Fruit fly (Drosophila melanogaster) whole organism, embryonic: ENCODE results near the gene CG17855.

ENCODE experiments used
- Bteb2 ChIP-seq: fragments of 200-800 bp; sonication (Bioruptor generic); optimal IDR thresholded peaks from 2 replicates; lab custom pipeline; 2016; ENCODE audit warnings: missing biosample characterization, missing genetic modification characterization
- C15 ChIP-seq: fragments of 200-800 bp; sonication (Bioruptor generic); IDR thresholded peaks from 3 replicates; pipeline ENCODE4 v1.3.6; 2022; ENCODE audit warnings: missing biosample characterization, missing genetic modification characterization
- CG10147 ChIP-seq: fragments of 200-800 bp; sonication (Bioruptor generic); optimal IDR thresholded peaks from 2 replicates; lab custom pipeline; 2019; ENCODE audit warnings: missing biosample characterization, mild to moderate bottlenecking, missing genetic modification characterization, moderate library complexity
- CG12219 ChIP-seq: fragments of 200-800 bp; sonication (Bioruptor generic); optimal IDR thresholded peaks from 3 replicates; lab custom pipeline; 2018; ENCODE audit warnings: missing biosample characterization, mild to moderate bottlenecking, missing genetic modification characterization
- CG13775 ChIP-seq: fragments of 200-800 bp; sonication (Bioruptor generic); optimal IDR thresholded peaks from 3 replicates; lab custom pipeline; 2017; ENCODE audit warnings: missing biosample characterization, mild to moderate bottlenecking, missing genetic modification characterization
- CG13894 ChIP-seq: fragments of 200-800 bp; sonication (Bioruptor generic); optimal IDR thresholded peaks from 3 replicates; lab custom pipeline; 2018; ENCODE audit warnings: missing biosample characterization, mild to moderate bottlenecking, missing genetic modification characterization, moderate library complexity
- CG14860 ChIP-seq: fragments of 200-800 bp; sonication (Bioruptor generic); IDR thresholded peaks from 3 replicates; pipeline ENCODE4 v1.3.6; 2022; ENCODE audit warnings: missing biosample characterization, missing genetic modification characterization; ENCODE audit not compliant: partially characterized antibody
- CG17328 ChIP-seq: fragments of 200-800 bp; sonication (Bioruptor generic); IDR thresholded peaks from 2 replicates; pipeline ENCODE4 v1.3.6; 2022; ENCODE audit warnings: missing biosample characterization, missing genetic modification characterization
- CG17385 ChIP-seq: fragments of 200-800 bp; sonication (Bioruptor generic); optimal IDR thresholded peaks from 3 replicates; lab custom pipeline; 2018; ENCODE audit warnings: missing biosample characterization, mild to moderate bottlenecking, missing genetic modification characterization
- CG17912 ChIP-seq: fragments of 200-800 bp; sonication (Bioruptor generic); optimal IDR thresholded peaks from 2 replicates; lab custom pipeline; 2018; ENCODE audit warnings: missing biosample characterization, mild to moderate bottlenecking, missing genetic modification characterization
- CG18619 ChIP-seq: fragments of 200-800 bp; sonication (Bioruptor generic); optimal IDR thresholded peaks from 3 replicates; lab custom pipeline; 2017; ENCODE audit warnings: missing biosample characterization, mild to moderate bottlenecking, missing genetic modification characterization
- CG2120 ChIP-seq: fragments of 200-800 bp; sonication (Bioruptor generic); optimal IDR thresholded peaks from 3 replicates; lab custom pipeline; 2016; ENCODE audit warnings: missing biosample characterization, missing genetic modification characterization
- CG2875 ChIP-seq: fragments of 200-800 bp; sonication (Bioruptor generic); optimal IDR thresholded peaks from 2 replicates; lab custom pipeline; 2017; ENCODE audit warnings: missing biosample characterization, mild to moderate bottlenecking, missing genetic modification characterization, missing genetic modification reagents
- CG3407 ChIP-seq: fragments of 200-800 bp; sonication (Bioruptor generic); optimal IDR thresholded peaks from 2 replicates; lab custom pipeline; 2018; ENCODE audit warnings: missing biosample characterization, mild to moderate bottlenecking, missing genetic modification characterization
- CG34224 ChIP-seq: fragments of 200-800 bp; sonication (Bioruptor generic); IDR thresholded peaks from 3 replicates; pipeline ENCODE4 v1.3.6; 2022; ENCODE audit warnings: missing biosample characterization, missing genetic modification characterization; ENCODE audit not compliant: partially characterized antibody
- CG4282 ChIP-seq: fragments of 200-800 bp; sonication (Bioruptor generic); optimal IDR thresholded peaks from 2 replicates; lab custom pipeline; 2016; ENCODE audit warnings: missing biosample characterization, missing genetic modification characterization
- CG4360 ChIP-seq: fragments of 200-800 bp; sonication (Bioruptor generic); IDR thresholded peaks from 2 replicates; pipeline ENCODE4 v1.3.6; 2022; ENCODE audit warnings: missing biosample characterization, missing genetic modification characterization
- CG43689 ChIP-seq: fragments of 200-800 bp; sonication (Bioruptor generic); IDR thresholded peaks from 2 replicates; pipeline ENCODE4 v1.3.6; 2022; ENCODE audit warnings: missing biosample characterization, missing genetic modification characterization
- CG6765 ChIP-seq: fragments of 200-800 bp; sonication (Bioruptor generic); optimal IDR thresholded peaks from 3 replicates; lab custom pipeline; 2017; ENCODE audit warnings: missing biosample characterization, mild to moderate bottlenecking, missing genetic modification characterization
- CG7271 ChIP-seq: fragments of 200-800 bp; sonication (Bioruptor generic); optimal IDR thresholded peaks from 2 replicates; lab custom pipeline; 2018; ENCODE audit warnings: missing biosample characterization, mild to moderate bottlenecking, missing genetic modification characterization, moderate library complexity
- CG8765 ChIP-seq: fragments of 200-800 bp; sonication (Bioruptor generic); IDR thresholded peaks from 2 replicates; pipeline ENCODE4 v1.3.6; 2022; ENCODE audit warnings: missing biosample characterization, missing genetic modification characterization
- D19A ChIP-seq: fragments of 200-800 bp; optimal IDR thresholded peaks from 3 replicates; lab custom pipeline; 2019; ENCODE audit warnings: missing biosample characterization, mild to moderate bottlenecking, missing genetic modification characterization, moderate library complexity
- Dll ChIP-seq: fragments of 200-800 bp; sonication (Bioruptor generic); IDR thresholded peaks from 4 replicates; pipeline ENCODE4 v1.3.6; 2022; ENCODE audit warnings: missing biosample characterization, missing genetic modification characterization; ENCODE audit not compliant: partially characterized antibody
- ERR ChIP-seq: fragments of 200-800 bp; sonication (Bioruptor generic); optimal IDR thresholded peaks from 2 replicates; lab custom pipeline; 2016; ENCODE audit warnings: missing biosample characterization, missing genetic modification characterization
- Eip74EF ChIP-seq, 2 experiments: fragments of 200-800 bp in 1 of 2; fragments of >200 bp in 1 of 2; sonication (Bioruptor generic) in 1 of 2; optimal IDR thresholded peaks; 2 replicates each; lab custom pipeline; 2017 to 2019; ENCODE audit warnings: missing biosample characterization in 2 of 2, missing genetic modification characterization in 2 of 2, mild to moderate bottlenecking in 1 of 2, moderate library complexity in 1 of 2
- Elba2 ChIP-seq: fragments of 200-800 bp; sonication (Bioruptor generic); optimal IDR thresholded peaks from 3 replicates; lab custom pipeline; 2016; ENCODE audit warnings: missing biosample characterization, missing genetic modification characterization
- HLH3B ChIP-seq: fragments of 200-800 bp; sonication (Bioruptor generic); IDR thresholded peaks from 2 replicates; pipeline ENCODE4 v1.3.6; 2022; ENCODE audit warnings: missing biosample characterization, missing genetic modification characterization
- NC2α ChIP-seq: fragments of 200-800 bp; sonication (Bioruptor generic); optimal IDR thresholded peaks from 2 replicates; lab custom pipeline; 2016; ENCODE audit warnings: missing biosample characterization, missing genetic modification characterization
- NFAT ChIP-seq: fragments of 200-800 bp; sonication (Bioruptor generic); IDR thresholded peaks from 2 replicates; pipeline ENCODE4 v1.3.6; 2022; ENCODE audit warnings: missing biosample characterization, missing genetic modification characterization
- Nf-YA ChIP-seq: fragments of 200-800 bp; sonication (Bioruptor generic); IDR thresholded peaks from 2 replicates; pipeline ENCODE4 v1.3.6; 2022; ENCODE audit warnings: missing biosample characterization, missing genetic modification characterization
- Poxn ChIP-seq: fragments of 200-800 bp; sonication (Bioruptor generic); IDR thresholded peaks from 2 replicates; pipeline ENCODE4 v1.3.6; 2022; ENCODE audit warnings: missing biosample characterization, missing genetic modification characterization
- Scr ChIP-seq: fragments of 200-800 bp; sonication (Bioruptor generic); IDR thresholded peaks from 2 replicates; pipeline ENCODE4 v1.3.6; 2022; ENCODE audit warnings: missing biosample characterization, missing genetic modification characterization; ENCODE audit not compliant: partially characterized antibody
- Taf1 ChIP-seq: fragments of 200-800 bp; sonication (Bioruptor generic); IDR thresholded peaks from 2 replicates; pipeline ENCODE4 v1.3.6; 2022; ENCODE audit warnings: missing biosample characterization, missing genetic modification characterization
- Vsx1 ChIP-seq: fragments of 200-800 bp; sonication (Bioruptor generic); optimal IDR thresholded peaks from 2 replicates; lab custom pipeline; 2017; ENCODE audit warnings: missing biosample characterization, mild to moderate bottlenecking, missing genetic modification characterization, missing genetic modification reagents
- YL-1 ChIP-seq: fragments of 200-800 bp; sonication (Bioruptor generic); optimal IDR thresholded peaks from 3 replicates; lab custom pipeline; 2017; ENCODE audit warnings: missing biosample characterization, mild to moderate bottlenecking, missing genetic modification characterization
- ac ChIP-seq: fragments of 200-800 bp; sonication (Bioruptor generic); optimal IDR thresholded peaks from 3 replicates; lab custom pipeline; 2017; ENCODE audit warnings: missing biosample characterization, mild to moderate bottlenecking, missing genetic modification characterization
- bowl ChIP-seq: fragments of 200-800 bp; sonication (Bioruptor generic); IDR thresholded peaks from 2 replicates; pipeline ENCODE4 v1.3.6; 2022; ENCODE audit warnings: missing biosample characterization, missing genetic modification characterization
- cg ChIP-seq: fragments of 200-800 bp; sonication (Bioruptor generic); optimal IDR thresholded peaks from 3 replicates; lab custom pipeline; 2019; ENCODE audit warnings: missing biosample characterization, mild to moderate bottlenecking, missing genetic modification characterization, moderate library complexity
- ftz-f1 ChIP-seq: fragments of 200-800 bp; sonication (Bioruptor generic); optimal IDR thresholded peaks from 2 replicates; lab custom pipeline; 2016; ENCODE audit warnings: missing biosample characterization, missing genetic modification characterization
- gcm2 ChIP-seq: fragments of 200-800 bp; sonication (Bioruptor generic); optimal IDR thresholded peaks from 2 replicates; lab custom pipeline; 2016; ENCODE audit warnings: missing biosample characterization, missing genetic modification characterization
- kni ChIP-seq: fragments of 200-800 bp; sonication (Bioruptor generic); optimal IDR thresholded peaks from 3 replicates; lab custom pipeline; 2017; ENCODE audit warnings: mild to moderate bottlenecking, missing biosample characterization, missing genetic modification reagents, missing genetic modification characterization
- pita ChIP-seq: fragments of 200-800 bp; sonication (Bioruptor generic); optimal IDR thresholded peaks from 2 replicates; lab custom pipeline; 2017; ENCODE audit warnings: missing biosample characterization, mild to moderate bottlenecking, missing genetic modification characterization
- sd ChIP-seq: fragments of 200-800 bp; sonication (Bioruptor generic); optimal IDR thresholded peaks from 3 replicates; lab custom pipeline; 2018; ENCODE audit warnings: missing biosample characterization, mild to moderate bottlenecking, missing genetic modification characterization, moderate library complexity
- tll ChIP-seq, 2 experiments: fragments of 200-800 bp in 1 of 2; fragments of >200 bp in 1 of 2; sonication (Bioruptor generic) in 1 of 2; optimal IDR thresholded peaks; 2 replicates each; lab custom pipeline; 2017 to 2019; ENCODE audit warnings: missing biosample characterization in 2 of 2, missing genetic modification characterization in 2 of 2, mild to moderate bottlenecking in 1 of 2, moderate library complexity in 1 of 2
- trh ChIP-seq: fragments of 200-800 bp; sonication (Bioruptor generic); optimal IDR thresholded peaks from 2 replicates; lab custom pipeline; 2016; ENCODE audit warnings: missing biosample characterization, missing genetic modification characterization
- wdn ChIP-seq: fragments of 200-800 bp; sonication (Bioruptor generic); IDR thresholded peaks from 2 replicates; pipeline ENCODE4 v1.3.6; 2022; ENCODE audit warnings: missing biosample characterization, missing genetic modification characterization
- z ChIP-seq: fragments of 200-800 bp; sonication (Bioruptor generic); IDR thresholded peaks from 3 replicates; pipeline ENCODE4 v1.3.6; 2022; ENCODE audit warnings: missing biosample characterization, missing genetic modification characterization

The CG17855 gene

dm6 chr2L:9567398-9567856 lies 27.1 kb downstream of the CG17855 start (continued):
- TF ChIP-seq YL-1 (GFP tag; lab: Kevin White, UChicago) (peak; percentile 100), CG8765 (no peak; the same call in 1 of the 2 replicates), CG18619 (GFP tag; lab: Kevin White, UChicago) (peak; percentile 99), pita (GFP tag; lab: Kevin White, UChicago) (no peak), CG17912 (GFP tag; lab: Kevin White, UChicago) (peak; percentile 100), tll (GFP tag; optimal IDR thresholded peaks at IDR 0.05; lab: Kevin White, UChicago) (peak in 1 of 2 experiments; percentile 31), z (GFP tag; lab: Robert Waterston, UW) (peak; percentile 63; the same call in 1 of the 3 replicates), Taf1 (GFP tag; lab: Robert Waterston, UW) (peak; percentile 70), ac (GFP tag; lab: Kevin White, UChicago) (peak; percentile 89), CG2120 (GFP tag; lab: Kevin White, UChicago) (peak; percentile 82), Bteb2 (GFP tag; lab: Kevin White, UChicago) (peak; percentile 96), Eip74EF (GFP tag; optimal IDR thresholded peaks at IDR 0.05; lab: Kevin White, UChicago) (peak in 1 of 2 experiments; percentile 96), CG4282 (GFP tag; lab: Kevin White, UChicago) (peak; percentile 82), CG17385 (GFP tag; lab: Kevin White, UChicago) (peak; percentile 99), sd (tag; lab: Kevin White, UChicago) (peak; percentile 94), CG6765 (GFP tag; lab: Kevin White, UChicago) (peak; percentile 100), CG3407 (GFP tag; lab: Kevin White, UChicago) (peak; percentile 98), CG10147 (GFP tag; lab: Kevin White, UChicago) (peak; percentile 98), CG17328 (peak; percentile 98), ERR (peak; percentile 80), HLH3B (GFP tag; lab: Robert Waterston, UW) (peak; percentile 95), wdn (GFP tag; lab: Robert Waterston, UW) (peak; percentile 93), Nf-YA (GFP tag; lab: Robert Waterston, UW) (peak; percentile 97), NFAT (GFP tag; lab: Robert Waterston, UW) (peak; percentile 98), CG14860 (no peak), CG2875 (GFP tag; lab: Kevin White, UChicago) (peak; percentile 99), CG43689 (GFP tag; lab: Robert Waterston, UW) (peak; percentile 96), Poxn (GFP tag; lab: Robert Waterston, UW) (peak; percentile 72; the same call in 1 of the 2 replicates), trh (GFP tag; lab: Kevin White, UChicago) (peak; percentile 96)

- TF ChIP-seq ftz-f1 (GFP tag; lab: Kevin White, UChicago) (peak; percentile 92), Vsx1 (peak; percentile 98), CG13894 (tag; lab: Kevin White, UChicago) (peak; percentile 97), CG7271 (tag; lab: Kevin White, UChicago) (peak; percentile 97), CG13775 (GFP tag; lab: Kevin White, UChicago) (peak; percentile 99), CG34224 (GFP tag; lab: Robert Waterston, UW) (no peak), bowl (GFP tag; lab: Robert Waterston, UW) (peak; percentile 94), C15 (GFP tag; lab: Robert Waterston, UW) (peak; percentile 95), Nf-YA (GFP tag; lab: Robert Waterston, UW) (peak; percentile 97), Scr (no peak; the same call in 1 of the 2 replicates), Dll (GFP tag; lab: Robert Waterston, UW) (no peak), CG12219 (GFP tag; lab: Kevin White, UChicago) (peak; percentile 98), wdn (GFP tag; lab: Robert Waterston, UW) (peak; percentile 95), D19A (tag; lab: Kevin White, UChicago) (peak; percentile 97), cg (peak; percentile 99), kni (peak; percentile 95), tll (GFP tag; optimal IDR thresholded peaks at IDR 0.05; lab: Kevin White, UChicago) (peak; percentile 52 to 89), CG43689 (GFP tag; lab: Robert Waterston, UW) (peak; percentile 93), NC2α (GFP tag; lab: Kevin White, UChicago) (peak; percentile 96), gcm2 (peak; percentile 97), Elba2 (GFP tag; lab: Kevin White, UChicago) (peak; percentile 93), CG4360 (peak; percentile 92)
These were observed 28.2 kb downstream of the CG17855 start, which contains the start of gene brwl for dm6 chr2L:9568360-9569088. brwl (plus strand) TSS chr2L:9568890.
